Fruit fly (Drosophila melanogaster) whole organism, embryonic: ENCODE results near the gene CG9150.

ENCODE experiments used
- Atf-2 ChIP-seq: fragments of 200-800 bp; sonication (Bioruptor generic); optimal IDR thresholded peaks from 2 replicates; lab custom pipeline; 2016; ENCODE audit warnings: missing biosample characterization, missing genetic modification characterization
- Bgb ChIP-seq: fragments of 200-800 bp; sonication (Bioruptor generic); IDR thresholded peaks from 2 replicates; pipeline ENCODE4 v1.3.6; 2022; ENCODE audit warnings: missing biosample characterization, missing genetic modification characterization; ENCODE audit not compliant: partially characterized antibody
- C15 ChIP-seq: fragments of 200-800 bp; sonication (Bioruptor generic); IDR thresholded peaks from 3 replicates; pipeline ENCODE4 v1.3.6; 2022; ENCODE audit warnings: missing biosample characterization, missing genetic modification characterization
- CG10959 ChIP-seq: fragments of 200-800 bp; sonication (Bioruptor generic); IDR thresholded peaks from 2 replicates; pipeline ENCODE4 v1.3.6; 2022; ENCODE audit warnings: missing biosample characterization, missing genetic modification characterization
- CG11398 ChIP-seq: fragments of 200-800 bp; sonication (Bioruptor generic); optimal IDR thresholded peaks from 2 replicates; lab custom pipeline; 2016; ENCODE audit warnings: missing biosample characterization, missing genetic modification characterization
- CG11560 ChIP-seq: fragments of 200-800 bp; sonication (Bioruptor generic); IDR thresholded peaks from 3 replicates; pipeline ENCODE4 v1.3.6; 2022; ENCODE audit warnings: missing biosample characterization, missing genetic modification characterization
- CG14014 ChIP-seq: fragments of 200-800 bp; sonication (Bioruptor generic); IDR thresholded peaks from 2 replicates; pipeline ENCODE4 v1.3.6; 2022; ENCODE audit warnings: missing biosample characterization, missing genetic modification characterization
- CG14965 ChIP-seq: fragments of 200-800 bp; sonication (Bioruptor generic); optimal IDR thresholded peaks from 2 replicates; lab custom pipeline; 2016; ENCODE audit warnings: missing biosample characterization, missing genetic modification characterization, borderline replicate concordance
- CG17328 ChIP-seq: fragments of 200-800 bp; sonication (Bioruptor generic); IDR thresholded peaks from 2 replicates; pipeline ENCODE4 v1.3.6; 2022; ENCODE audit warnings: missing biosample characterization, missing genetic modification characterization
- CG17385 ChIP-seq: fragments of 200-800 bp; sonication (Bioruptor generic); optimal IDR thresholded peaks from 3 replicates; lab custom pipeline; 2018; ENCODE audit warnings: missing biosample characterization, mild to moderate bottlenecking, missing genetic modification characterization
- CG17568 ChIP-seq: fragments of 200-800 bp; sonication (Bioruptor generic); optimal IDR thresholded peaks from 2 replicates; lab custom pipeline; 2018; ENCODE audit warnings: missing biosample characterization, mild to moderate bottlenecking, missing genetic modification characterization, moderate library complexity
- CG17829 ChIP-seq: fragments of 200-800 bp; optimal IDR thresholded peaks from 2 replicates; lab custom pipeline; 2019; ENCODE audit warnings: missing biosample characterization, mild to moderate bottlenecking, missing genetic modification characterization, moderate library complexity
- CG2120 ChIP-seq: fragments of 200-800 bp; sonication (Bioruptor generic); optimal IDR thresholded peaks from 3 replicates; lab custom pipeline; 2016; ENCODE audit warnings: missing biosample characterization, missing genetic modification characterization
- CG2199 ChIP-seq: fragments of 200-800 bp; sonication (Bioruptor generic); IDR thresholded peaks from 3 replicates; pipeline ENCODE4 v1.3.6; 2022; ENCODE audit warnings: missing biosample characterization, missing genetic modification characterization
- CG2875 ChIP-seq: fragments of 200-800 bp; sonication (Bioruptor generic); optimal IDR thresholded peaks from 2 replicates; lab custom pipeline; 2017; ENCODE audit warnings: missing biosample characterization, mild to moderate bottlenecking, missing genetic modification characterization, missing genetic modification reagents
- CG2889 ChIP-seq: fragments of 200-800 bp; sonication (Bioruptor generic); IDR thresholded peaks from 3 replicates; pipeline ENCODE4 v1.3.6; 2022; ENCODE audit warnings: missing biosample characterization, missing genetic modification characterization
- CG3726 ChIP-seq: fragments of 200-800 bp; sonication (Bioruptor generic); IDR thresholded peaks from 3 replicates; pipeline ENCODE4, ENCODE4 v1.3.6; 2022; ENCODE audit warnings: missing biosample characterization, missing genetic modification characterization
- CG3847 ChIP-seq: fragments of 200-800 bp; sonication (Bioruptor generic); IDR thresholded peaks from 2 replicates; pipeline ENCODE4 v1.3.6; 2022; ENCODE audit warnings: missing biosample characterization, missing genetic modification characterization
- CG8944 ChIP-seq: fragments of 200-800 bp; sonication (Bioruptor generic); optimal IDR thresholded peaks from 3 replicates; lab custom pipeline; 2016; ENCODE audit warnings: missing biosample characterization, missing genetic modification characterization
- CG9876 ChIP-seq: fragments of 200-800 bp; sonication (Bioruptor generic); optimal IDR thresholded peaks from 2 replicates; lab custom pipeline; 2016; ENCODE audit warnings: missing biosample characterization, missing genetic modification characterization
- Chrac-16 ChIP-seq: fragments of 200-800 bp; sonication (Bioruptor generic); optimal IDR thresholded peaks from 3 replicates; lab custom pipeline; 2016; ENCODE audit warnings: missing biosample characterization, missing genetic modification characterization
- Elba2 ChIP-seq: fragments of 200-800 bp; sonication (Bioruptor generic); optimal IDR thresholded peaks from 3 replicates; lab custom pipeline; 2016; ENCODE audit warnings: missing biosample characterization, missing genetic modification characterization
- HLH54F ChIP-seq: fragments of 200-800 bp; sonication (Bioruptor generic); optimal IDR thresholded peaks from 3 replicates; lab custom pipeline; 2016; ENCODE audit warnings: missing biosample characterization, missing genetic modification characterization
- Hr39 ChIP-seq: fragments of >200 bp; optimal IDR thresholded peaks from 2 replicates; lab custom pipeline; 2017
- Kr ChIP-seq: fragments of 200-800 bp; sonication (Bioruptor generic); optimal IDR thresholded peaks from 2 replicates; lab custom pipeline; 2017; ENCODE audit warnings: missing biosample characterization, mild to moderate bottlenecking, missing genetic modification characterization
- Lhr ChIP-seq: fragments of 200-800 bp; sonication (Bioruptor generic); optimal IDR thresholded peaks from 3 replicates; lab custom pipeline; 2017; ENCODE audit warnings: mild to moderate bottlenecking, missing biosample characterization, missing genetic modification reagents, missing genetic modification characterization
- MBD-R2 ChIP-seq: fragments of 200-800 bp; sonication (Bioruptor generic); IDR thresholded peaks from 2 replicates; pipeline ENCODE4 v1.3.6; 2022; ENCODE audit warnings: missing biosample characterization, missing genetic modification characterization
- Mrtf ChIP-seq: fragments of 200-800 bp; sonication (Bioruptor generic); IDR thresholded peaks from 3 replicates; pipeline ENCODE4 v1.3.6; 2022; ENCODE audit warnings: missing biosample characterization, missing genetic modification characterization
- Nf-YB ChIP-seq: fragments of 200-800 bp; sonication (Bioruptor generic); optimal IDR thresholded peaks from 3 replicates; lab custom pipeline; 2019; ENCODE audit warnings: missing biosample characterization, mild to moderate bottlenecking, missing genetic modification characterization, moderate library complexity
- Tbp ChIP-seq: fragments of >200 bp; optimal IDR thresholded peaks from 2 replicates; lab custom pipeline; 2018; ENCODE audit warnings: missing biosample characterization, missing genetic modification characterization
- bowl ChIP-seq: fragments of 200-800 bp; sonication (Bioruptor generic); IDR thresholded peaks from 2 replicates; pipeline ENCODE4 v1.3.6; 2022; ENCODE audit warnings: missing biosample characterization, missing genetic modification characterization
- croc ChIP-seq: fragments of 200-800 bp; sonication (Bioruptor generic); conservative IDR thresholded peaks from 3 replicates; pipeline ENCODE4 v1.3.6; 2022; ENCODE audit warnings: missing biosample characterization, missing genetic modification characterization
- danr ChIP-seq: fragments of 200-800 bp; sonication (Bioruptor generic); IDR thresholded peaks from 2 replicates; pipeline ENCODE4 v1.3.6; 2022; ENCODE audit warnings: missing biosample characterization, missing genetic modification characterization
- emc ChIP-seq: fragments of 200-800 bp; sonication (Bioruptor generic); optimal IDR thresholded peaks from 2 replicates; lab custom pipeline; 2016; ENCODE audit warnings: missing biosample characterization, missing genetic modification characterization
- fru ChIP-seq: fragments of >200 bp; optimal IDR thresholded peaks from 2 replicates; lab custom pipeline; 2017
- gce ChIP-seq: fragments of 200-800 bp; sonication (Bioruptor generic); IDR thresholded peaks from 3 replicates; pipeline ENCODE4 v1.3.6; 2022; ENCODE audit warnings: missing biosample characterization, missing genetic modification characterization
- mirr ChIP-seq: fragments of 200-800 bp; sonication (Bioruptor generic); optimal IDR thresholded peaks from 3 replicates; lab custom pipeline; 2018; ENCODE audit warnings: missing biosample characterization, mild to moderate bottlenecking, missing genetic modification characterization
- oc ChIP-seq: fragments of 200-800 bp; sonication (Bioruptor generic); optimal IDR thresholded peaks from 2 replicates; lab custom pipeline; 2018; ENCODE audit warnings: missing biosample characterization, mild to moderate bottlenecking, missing genetic modification characterization, moderate library complexity
- odd ChIP-seq: fragments of 200-800 bp; sonication (Bioruptor generic); optimal IDR thresholded peaks from 2 replicates; lab custom pipeline; 2017; ENCODE audit warnings: missing biosample characterization, mild to moderate bottlenecking, missing genetic modification characterization
- org-1 ChIP-seq: fragments of 200-800 bp; sonication (Bioruptor generic); optimal IDR thresholded peaks from 2 replicates; lab custom pipeline; 2017; ENCODE audit warnings: missing biosample characterization, missing genetic modification characterization
- pan ChIP-seq, 4 experiments: fragments of >200 bp in 3 of 4; fragments of 200-800 bp in 1 of 4; sonication (Bioruptor generic) in 1 of 4; optimal IDR thresholded peaks in 3 of 4; IDR thresholded peaks in 1 of 4; 2 replicates each; pipeline versions ENCODE4 v1.3.6 to Lab custom; 2017 to 2022; ENCODE audit warnings: missing biosample characterization in 2 of 4, missing genetic modification characterization in 2 of 4, mixed read lengths in 1 of 4
- prd ChIP-seq, 3 experiments: fragments of >200 bp in 2 of 3; fragments of 200-800 bp in 1 of 3; sonication (Bioruptor generic) in 1 of 3; optimal IDR thresholded peaks in 2 of 3; IDR thresholded peaks in 1 of 3; 2 replicates in 2 of 3; 3 replicates in 1 of 3; pipeline versions ENCODE4 v1.3.6 to Lab custom; 2017 to 2022; ENCODE audit warnings: missing biosample characterization in 1 of 3, missing genetic modification characterization in 1 of 3
- sens ChIP-seq: fragments of 200-800 bp; sonication (Bioruptor generic); peaks from one replicate; lab custom pipeline; 2016; ENCODE audit warnings: missing biosample characterization, missing genetic modification characterization
- sisA ChIP-seq: fragments of 200-800 bp; sonication (Bioruptor generic); IDR thresholded peaks from 2 replicates; pipeline ENCODE4 v1.3.6; 2022; ENCODE audit warnings: missing biosample characterization, missing genetic modification characterization
- slou ChIP-seq: fragments of 200-800 bp; sonication (Bioruptor generic); optimal IDR thresholded peaks from 3 replicates; lab custom pipeline; 2016; ENCODE audit warnings: missing biosample characterization, missing genetic modification characterization
- so ChIP-seq: fragments of 200-800 bp; sonication (Bioruptor generic); IDR thresholded peaks from 3 replicates; pipeline ENCODE4 v1.3.6; 2022; ENCODE audit warnings: missing biosample characterization, missing genetic modification characterization
- tin ChIP-seq: fragments of 200-800 bp; sonication (Bioruptor generic); optimal IDR thresholded peaks from 3 replicates; lab custom pipeline; 2016; ENCODE audit warnings: missing biosample characterization, missing genetic modification characterization
- tna ChIP-seq: fragments of 200-800 bp; sonication (Bioruptor generic); IDR thresholded peaks from 2 replicates; pipeline ENCODE4 v1.3.6; 2022; ENCODE audit warnings: missing biosample characterization, missing genetic modification characterization; ENCODE audit not compliant: partially characterized antibody
- ttk ChIP-seq: fragments of 200-800 bp; sonication (Bioruptor generic); IDR thresholded peaks from 2 replicates; pipeline ENCODE4 v2.1.2; 2022; ENCODE audit warnings: missing biosample characterization, missing genetic modification characterization
- tx ChIP-seq: fragments of 200-800 bp; sonication (Bioruptor generic); optimal IDR thresholded peaks from 2 replicates; lab custom pipeline; 2016; ENCODE audit warnings: missing biosample characterization, missing genetic modification characterization
- vvl ChIP-seq: fragments of 200-800 bp; sonication (Bioruptor generic); IDR thresholded peaks from 2 replicates; pipeline ENCODE4 v1.3.6; 2022; ENCODE audit warnings: missing biosample characterization, missing genetic modification characterization
- wek ChIP-seq: fragments of 200-800 bp; sonication (Bioruptor generic); optimal IDR thresholded peaks from 3 replicates; lab custom pipeline; 2018; ENCODE audit warnings: missing biosample characterization, mild to moderate bottlenecking, missing genetic modification characterization, moderate library complexity

Gene CG9150

dm6 chr2L:6051212-6051621 lies 17.2 kb downstream of the CG9150 start (continued):
- peak; percentile 96 for TF ChIP-seq mirr (GFP tag; lab: Kevin White, UChicago)
- TF ChIP-seq CG14965 (GFP tag; lab: Kevin White, UChicago), result peak; percentile 62
- TF ChIP-seq Chrac-16 (GFP tag; lab: Kevin White, UChicago), result peak; percentile 88
- TF ChIP-seq sens, result peak; percentile 99
- TF ChIP-seq CG2120 (GFP tag; lab: Kevin White, UChicago), result peak; percentile 95
- TF ChIP-seq CG14014 (GFP tag; lab: Robert Waterston, UW), result peak; percentile 96
- TF ChIP-seq prd (optimal IDR thresholded peaks at IDR 0.05; lab: Kevin White, UChicago), result no peak
- TF ChIP-seq prd (GFP tag; IDR thresholded peaks at IDR 0.05; lab: Robert Waterston, UW), result peak; percentile 84
- TF ChIP-seq org-1, result peak; percentile 96
- peak; percentile 92 for TF ChIP-seq ttk (GFP tag; lab: Robert Waterston, UW)
- TF ChIP-seq C15 (GFP tag; lab: Robert Waterston, UW), result peak; percentile 82; the same call in 1 of the 3 replicates
- peak; percentile 94 for TF ChIP-seq CG3847 (GFP tag; lab: Robert Waterston, UW)
- peak; percentile 91 for TF ChIP-seq gce
- TF ChIP-seq HLH54F (GFP tag; lab: Kevin White, UChicago), result peak; percentile 93
- peak; percentile 95 for TF ChIP-seq so
- TF ChIP-seq Kr, result peak; percentile 27
- TF ChIP-seq wek, result peak; percentile 91
- TF ChIP-seq Mrtf (GFP tag; lab: Robert Waterston, UW), result peak; percentile 94
- TF ChIP-seq CG17328 (GFP tag; lab: Robert Waterston, UW), result peak; percentile 96
- TF ChIP-seq croc (GFP tag; lab: Robert Waterston, UW), result peak; percentile 82
- TF ChIP-seq slou (GFP tag; lab: Kevin White, UChicago), result peak; percentile 72
- peak; percentile 97 for TF ChIP-seq odd
- TF ChIP-seq CG17385 (GFP tag; lab: Kevin White, UChicago), result peak; percentile 94
- no peak for TF ChIP-seq tna (GFP tag; lab: Robert Waterston, UW)
- TF ChIP-seq Nf-YB (GFP tag; lab: Kevin White, UChicago), result peak; percentile 85
- TF ChIP-seq oc, result peak; percentile 96
- peak; percentile 82 for TF ChIP-seq CG2889 (GFP tag; lab: Robert Waterston, UW)
- TF ChIP-seq fru (lab: Kevin White, UChicago), result no peak
- TF ChIP-seq CG17829 (tag; lab: Kevin White, UChicago), result peak; percentile 97
- peak; percentile 56; the same call in 2 of the 3 replicates for TF ChIP-seq CG11560 (tag; lab: Robert Waterston, UW)
- TF ChIP-seq tx (GFP tag; lab: Kevin White, UChicago), result peak; percentile 94
- peak; percentile 86 for TF ChIP-seq MBD-R2
- TF ChIP-seq CG17568 (GFP tag; lab: Kevin White, UChicago), result no peak
- TF ChIP-seq CG10959 (GFP tag; lab: Robert Waterston, UW), result peak; percentile 93
- TF ChIP-seq emc (GFP tag; lab: Kevin White, UChicago), result peak; percentile 82
- TF ChIP-seq Lhr, result peak; percentile 79
- peak; percentile 92 for TF ChIP-seq CG2875 (GFP tag; lab: Kevin White, UChicago)
- no peak for TF ChIP-seq Hr39
- TF ChIP-seq CG9876 (GFP tag; lab: Kevin White, UChicago), result peak; percentile 76
- peak; percentile 90 for TF ChIP-seq bowl (GFP tag; lab: Robert Waterston, UW)
- peak; percentile 76 for TF ChIP-seq sisA (GFP tag; lab: Robert Waterston, UW)
- no peak for TF ChIP-seq Tbp (GFP tag; lab: Kevin White, UChicago)
- peak; percentile 95 for TF ChIP-seq CG11398 (GFP tag; lab: Kevin White, UChicago)
- peak; percentile 89; the same call in 2 of the 3 replicates for TF ChIP-seq CG2199
- TF ChIP-seq tin (GFP tag; lab: Kevin White, UChicago), result peak; percentile 93
- TF ChIP-seq danr (GFP tag; lab: Robert Waterston, UW), result peak; percentile 37; the same call in 1 of the 2 replicates
- peak; percentile 99 for TF ChIP-seq vvl (GFP tag; lab: Robert Waterston, UW)
- TF ChIP-seq Elba2 (GFP tag; lab: Kevin White, UChicago), result no peak
- TF ChIP-seq Bgb (GFP tag; lab: Robert Waterston, UW), result no peak
- TF ChIP-seq pan (optimal IDR thresholded peaks at IDR 0.05; lab: Kevin White, UChicago), result no peak
- TF ChIP-seq pan (GFP tag; optimal IDR thresholded peaks at IDR 0.05 in 1 of 2, IDR thresholded peaks at IDR 0.05 in 1 of 2), result peak in 1 of 2 experiments; percentile 94
- TF ChIP-seq Atf-2 (GFP tag; lab: Kevin White, UChicago), result peak; percentile 86
- TF ChIP-seq CG3726 (GFP tag; lab: Robert Waterston, UW), result peak; percentile 84; the same call in 2 of the 3 replicates
- peak; percentile 77 for TF ChIP-seq CG8944 (GFP tag; lab: Kevin White, UChicago)
